Worm (Caenorhabditis elegans): ENCODE results near the gene skn-1.

The skn-1 gene

DNA sequence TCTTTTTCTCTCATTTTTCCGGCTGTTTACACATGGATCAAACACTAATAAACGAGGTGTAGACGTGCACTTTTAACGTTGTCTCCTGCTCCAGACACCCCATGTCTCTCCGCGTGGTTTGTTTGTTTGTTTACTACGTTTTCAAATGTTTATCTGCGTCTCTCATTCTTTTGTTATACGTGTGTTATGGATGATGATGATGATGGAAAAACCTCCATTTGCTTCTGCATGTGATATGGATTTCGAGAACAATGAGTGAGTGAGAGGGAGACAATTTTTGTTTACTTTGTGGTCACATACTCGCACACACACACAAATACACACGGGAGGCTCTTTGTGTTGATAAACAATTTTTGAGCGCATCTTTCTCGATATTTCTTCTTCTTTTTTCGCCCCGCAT lies 55.7 kb downstream of the skn-1 start (continued):
- TF ChIP-seq ceh-28 (tag; optimal IDR thresholded peaks at IDR 0.05), result no peak
- no peak for TF ChIP-seq nhr-237 (tag; optimal IDR thresholded peaks at IDR 0.05)
- peak; percentile 39 to 84 for TF ChIP-seq lsy-2 (tag; optimal IDR thresholded peaks at IDR 0.05)
- no peak for TF ChIP-seq fos-1 (tag; optimal IDR thresholded peaks at IDR 0.05)
- peak; percentile 69 for TF ChIP-seq rbr-2 (tag; optimal IDR thresholded peaks at IDR 0.05)
- TF ChIP-seq hlh-11 (tag; optimal IDR thresholded peaks at IDR 0.05), result peak; percentile 92
- TF ChIP-seq sdz-12 (GFP tag; optimal IDR thresholded peaks at IDR 0.05), result no peak
- no peak for TF ChIP-seq Y75B8A.6 (GFP tag; IDR thresholded peaks at IDR 0.05)
- TF ChIP-seq ceh-82 (tag; optimal IDR thresholded peaks at IDR 0.05), result no peak
- no peak for TF ChIP-seq ZK337.2 (GFP tag; IDR thresholded peaks at IDR 0.05)
- peak; percentile 29 for TF ChIP-seq F37D6.2 (tag; optimal IDR thresholded peaks at IDR 0.05)
- 0 out of 2 replicates have a peak, but pooled peaks have one; percentile 22 for TF ChIP-seq hmg-1.1 (GFP tag; IDR thresholded peaks at IDR 0.05)
- no peak for TF ChIP-seq Y105C5A.15 (GFP tag; IDR thresholded peaks at IDR 0.05)
- no peak for TF ChIP-seq Y48G9A.11 (GFP tag; IDR thresholded peaks at IDR 0.05)
- no peak for TF ChIP-seq ceh-44 (GFP tag; IDR thresholded peaks at IDR 0.05)
- 0 out of 2 replicates have a peak, but pooled peaks have one; percentile 5 for TF ChIP-seq set-16 (GFP tag; IDR thresholded peaks at IDR 0.05)
- peak; percentile 62 for TF ChIP-seq nhr-102 (tag; optimal IDR thresholded peaks at IDR 0.05)
- no peak for TF ChIP-seq nhr-111 (GFP tag; optimal IDR thresholded peaks at IDR 0.05)
- peak; percentile 98 for TF ChIP-seq aha-1 (tag)
- no peak for TF ChIP-seq gei-8 (GFP tag; optimal IDR thresholded peaks at IDR 0.05)
- TF ChIP-seq mep-1 (tag; optimal IDR thresholded peaks at IDR 0.05), result peak; percentile 82
- TF ChIP-seq spr-1 (tag; optimal IDR thresholded peaks at IDR 0.05), result peak; percentile 32
- TF ChIP-seq zip-2 (tag; optimal IDR thresholded peaks at IDR 0.05), result no peak
- TF ChIP-seq ZK546.5 (tag; optimal IDR thresholded peaks at IDR 0.05), result no peak
- TF ChIP-seq zfp-3 (GFP tag; conservative IDR thresholded peaks at IDR 0.05), result no peak
- TF ChIP-seq F26F4.8 (GFP tag; conservative IDR thresholded peaks at IDR 0.05), result no peak
- peak; percentile 66 to 98 for TF ChIP-seq daf-16 (GFP tag; optimal IDR thresholded peaks at IDR 0.05)
- TF ChIP-seq daf-16 (tag; optimal IDR thresholded peaks at IDR 0.05), result peak; percentile 99
- TF ChIP-seq Y5F2A.4 (GFP tag; optimal IDR thresholded peaks at IDR 0.05), result no peak
- TF ChIP-seq ctbp-1 (GFP tag; IDR thresholded peaks at IDR 0.05), result no peak
- no peak for TF ChIP-seq daf-8 (GFP tag; IDR thresholded peaks at IDR 0.05)
- peak; percentile 4 for TF ChIP-seq fkh-10 (GFP tag; optimal IDR thresholded peaks at IDR 0.05)
- no peak for TF ChIP-seq daf-12 (tag; optimal IDR thresholded peaks at IDR 0.05)
- peak; percentile 51 for TF ChIP-seq nhr-28 (tag; optimal IDR thresholded peaks at IDR 0.05)
- TF ChIP-seq dmd-6 (GFP tag; IDR thresholded peaks at IDR 0.05), result peak; percentile 53
- no peak for TF ChIP-seq duxl-1 (tag; optimal IDR thresholded peaks at IDR 0.05; ENCODE audit: poor library complexity)
- no peak for TF ChIP-seq unc-39 (tag; optimal IDR thresholded peaks at IDR 0.05)
- TF ChIP-seq ceh-32 (tag; optimal IDR thresholded peaks at IDR 0.05; ENCODE audit: poor library complexity), result no peak
- TF ChIP-seq ztf-7 (tag; optimal IDR thresholded peaks at IDR 0.05), result no peak
- peak; percentile 98 for TF ChIP-seq dve-1 (tag; optimal IDR thresholded peaks at IDR 0.05; ENCODE audit: insufficient read depth)
- no peak for TF ChIP-seq D1046.2 (GFP tag; IDR thresholded peaks at IDR 0.05)
- TF ChIP-seq egl-43 (GFP tag; IDR thresholded peaks at IDR 0.05), result peak; percentile 41; the same call in 1 of the 2 replicates
- TF ChIP-seq nhr-48 (tag; optimal IDR thresholded peaks at IDR 0.05), result peak; percentile 53
- TF ChIP-seq mdt-29 (GFP tag; IDR thresholded peaks at IDR 0.05), result peak; percentile 65
- 0 out of 2 replicates have a peak, but pooled peaks have one; percentile 55 for TF ChIP-seq saeg-2 (GFP tag; IDR thresholded peaks at IDR 0.05)
- TF ChIP-seq unc-62 (GFP tag; optimal IDR thresholded peaks at IDR 0.05 in 1 of 2), result peak in 1 of 2 experiments; percentile 67
- no peak for TF ChIP-seq unc-62 (tag; optimal IDR thresholded peaks at IDR 0.05)
- TF ChIP-seq aly-2 (tag; optimal IDR thresholded peaks at IDR 0.05), result no peak
- no peak for TF ChIP-seq zag-1 (tag; optimal IDR thresholded peaks at IDR 0.05)
- no peak for TF ChIP-seq dmd-9 (GFP tag; IDR thresholded peaks at IDR 0.05)
- TF ChIP-seq nhr-76 (tag; optimal IDR thresholded peaks at IDR 0.05), result no peak
- peak; percentile 42 for TF ChIP-seq dpl-1 (GFP tag; optimal IDR thresholded peaks at IDR 0.05)
- no peak for TF ChIP-seq R02D3.7 (tag; optimal IDR thresholded peaks at IDR 0.05)
